Fruit fly (Drosophila melanogaster) whole organism, adult: Measurements from ENCODE around the gene CtsF.

Experiments
- CG11617 ChIP-seq: fragments of 200-800 bp; sonication (Bioruptor generic); optimal IDR thresholded peaks from 2 replicates; lab custom pipeline; 2017; ENCODE audit warnings: mild to moderate bottlenecking, missing biosample characterization, missing genetic modification reagents, missing genetic modification characterization
- CG5204 ChIP-seq: fragments of 200-800 bp; sonication (Bioruptor generic); optimal IDR thresholded peaks from 2 replicates; lab custom pipeline; 2016; ENCODE audit warnings: missing biosample characterization, missing genetic modification characterization
- CG7101 ChIP-seq: fragments of 200-800 bp; sonication (Bioruptor generic); optimal IDR thresholded peaks from 2 replicates; lab custom pipeline; 2018; ENCODE audit warnings: missing biosample characterization, mild to moderate bottlenecking, missing genetic modification characterization, moderate library complexity
- Clk ChIP-seq: fragments of 200-800 bp; sonication (Bioruptor generic); optimal IDR thresholded peaks from 2 replicates; lab custom pipeline; 2017; ENCODE audit warnings: missing biosample characterization, missing genetic modification characterization
- Crg-1 ChIP-seq: fragments of 200-800 bp; sonication (Bioruptor generic); optimal IDR thresholded peaks from 2 replicates; lab custom pipeline; 2016; ENCODE audit warnings: missing biosample characterization, missing genetic modification characterization
- kay ChIP-seq: fragments of 200-800 bp; sonication (Bioruptor generic); peaks from one replicate; lab custom pipeline; 2016; ENCODE audit warnings: missing biosample characterization, missing genetic modification characterization, borderline replicate concordance
- ovo ChIP-seq: fragments of 200-800 bp; sonication (Bioruptor generic); optimal IDR thresholded peaks from 2 replicates; lab custom pipeline; 2016; ENCODE audit warnings: missing biosample characterization, missing genetic modification characterization
- pad ChIP-seq: fragments of 200-800 bp; sonication (Bioruptor generic); optimal IDR thresholded peaks from 3 replicates; lab custom pipeline; 2017; ENCODE audit warnings: missing biosample characterization, missing genetic modification characterization, mild to moderate bottlenecking, moderate library complexity, missing genetic modification reagents

DNA sequence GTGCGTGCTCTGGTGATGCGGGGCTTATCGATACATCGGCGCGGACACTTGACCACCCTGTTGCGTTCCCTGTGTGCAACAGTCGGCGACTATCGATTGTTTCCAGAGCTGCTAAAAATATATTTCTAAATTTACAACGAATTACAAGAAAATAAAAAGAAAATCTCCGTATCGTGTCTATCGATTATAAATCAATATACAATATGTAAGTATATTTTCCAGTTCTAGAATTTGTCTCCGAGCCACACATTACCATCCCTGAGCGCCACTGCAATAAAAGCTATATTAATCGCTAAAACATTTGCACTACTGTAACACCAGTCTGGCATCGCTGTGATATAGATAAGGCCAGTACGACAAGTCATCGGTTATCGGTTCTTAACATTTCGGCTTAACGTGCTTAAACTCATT is 19.3 kb downstream of the CtsF start, which contains the start of the genes Kat60 and Mms19:
- peak; percentile 61 for TF ChIP-seq CG7101 (tag; lab: Kevin White, UChicago)
- peak; percentile 17 for TF ChIP-seq Crg-1
- no peak for TF ChIP-seq kay (GFP tag; lab: Kevin White, UChicago)
- peak; percentile 59 for TF ChIP-seq Clk
- no peak for TF ChIP-seq CG5204 (GFP tag; lab: Kevin White, UChicago)
- TF ChIP-seq ovo (GFP tag; lab: Kevin White, UChicago): peak; percentile 62
- TF ChIP-seq pad (GFP tag; lab: Kevin White, UChicago): peak; percentile 58
- peak; percentile 56 for TF ChIP-seq CG11617
